Worm (Caenorhabditis elegans) whole organism, L3 larva: Measurements from ENCODE around the gene ifo-1.

Experiments
- R02D3.7 ChIP-seq: fragments of 150-350 bp; optimal IDR thresholded peaks from 2 replicates; lab custom pipeline; 2014; ENCODE audit warnings: missing biosample characterization, missing genetic modification characterization
- ZK546.5 ChIP-seq: sonication (generic microtip); optimal IDR thresholded peaks from 2 replicates; lab custom pipeline; 2017; ENCODE audit warnings: missing biosample characterization, missing genetic modification characterization
- aly-2 ChIP-seq: fragments of 150-350 bp; optimal IDR thresholded peaks from 2 replicates; lab custom pipeline; 2014; ENCODE audit warnings: missing biosample characterization, missing genetic modification characterization
- ama-1 ChIP-seq: fragments of 150-350 bp; optimal IDR thresholded peaks from 2 replicates; lab custom pipeline; 2018
- ceh-16 ChIP-seq: sonication (generic microtip); optimal IDR thresholded peaks from 2 replicates; lab custom pipeline; 2017; ENCODE audit warnings: missing biosample characterization, missing genetic modification characterization
- ceh-28 ChIP-seq: fragments of 150-350 bp; optimal IDR thresholded peaks from 2 replicates; lab custom pipeline; 2014; ENCODE audit warnings: missing biosample characterization, missing genetic modification reagents, missing genetic modification characterization
- ceh-82 ChIP-seq: fragments of 150-350 bp; optimal IDR thresholded peaks from 2 replicates; lab custom pipeline; 2014; ENCODE audit warnings: missing biosample characterization, missing genetic modification characterization
- ceh-9 ChIP-seq: sonication (generic microtip); optimal IDR thresholded peaks from 2 replicates; lab custom pipeline; 2018; ENCODE audit warnings: missing biosample characterization, missing genetic modification characterization
- daf-12 ChIP-seq: fragments of 150-350 bp; optimal IDR thresholded peaks from 2 replicates; lab custom pipeline; 2014; ENCODE audit warnings: missing biosample characterization, missing genetic modification reagents, missing genetic modification characterization
- egl-27 ChIP-seq: sonication (generic microtip); optimal IDR thresholded peaks from 4 replicates; lab custom pipeline; 2017; ENCODE audit warnings: missing biosample characterization, missing genetic modification reagents, missing genetic modification characterization
- egl-5 ChIP-seq: fragments of 150-350 bp; optimal IDR thresholded peaks from 2 replicates; lab custom pipeline; 2017; ENCODE audit warnings: missing biosample characterization, missing genetic modification reagents, missing genetic modification characterization, inconsistent platforms
- elt-1 ChIP-seq: fragments of 150-350 bp; optimal IDR thresholded peaks from 2 replicates; lab custom pipeline; 2014; ENCODE audit warnings: missing biosample characterization, missing genetic modification characterization
- elt-2 ChIP-seq: sonication (generic microtip); optimal IDR thresholded peaks from 2 replicates; lab custom pipeline; 2016; ENCODE audit warnings: missing genetic modification reagents, mild to moderate bottlenecking, missing genetic modification characterization, missing compliant biosample characterization
- elt-3 ChIP-seq, 3 experiments: fragments of 150-350 bp in 1 of 3; sonication (generic microtip) in 2 of 3; optimal IDR thresholded peaks; 2 replicates in 2 of 3; 4 replicates in 1 of 3; lab custom pipeline; 2014 to 2017; ENCODE audit warnings: missing biosample characterization in 3 of 3, missing genetic modification characterization in 3 of 3
- eor-1 ChIP-seq, 2 experiments: fragments of 150-350 bp; optimal IDR thresholded peaks; 2 replicates each; lab custom pipeline; 2014 to 2018; ENCODE audit warnings: missing biosample characterization in 2 of 2, missing genetic modification characterization in 2 of 2
- fkh-10 ChIP-seq: sonication (generic microtip); optimal IDR thresholded peaks from 2 replicates; lab custom pipeline; 2017; ENCODE audit warnings: missing biosample characterization, missing genetic modification reagents, missing genetic modification characterization
- fkh-2 ChIP-seq: fragments of 150-350 bp; optimal IDR thresholded peaks from 2 replicates; lab custom pipeline; 2014; ENCODE audit warnings: missing biosample characterization, missing genetic modification reagents, missing genetic modification characterization
- fos-1 ChIP-seq: fragments of 150-350 bp; optimal IDR thresholded peaks from 2 replicates; lab custom pipeline; 2014; ENCODE audit warnings: missing biosample characterization, missing genetic modification characterization
- hmg-11 ChIP-seq: sonication (generic microtip); optimal IDR thresholded peaks from 2 replicates; lab custom pipeline; 2016; ENCODE audit warnings: missing genetic modification characterization, missing compliant biosample characterization
- jun-1 ChIP-seq: fragments of 150-350 bp; optimal IDR thresholded peaks from 2 replicates; lab custom pipeline; 2014; ENCODE audit warnings: missing biosample characterization, missing genetic modification reagents, missing genetic modification characterization
- lin-15B ChIP-seq: fragments of 150-350 bp; optimal IDR thresholded peaks from 2 replicates; lab custom pipeline; 2014; ENCODE audit warnings: missing biosample characterization, missing genetic modification characterization
- lin-39 ChIP-seq: fragments of 150-350 bp; optimal IDR thresholded peaks from 2 replicates; lab custom pipeline; 2018; ENCODE audit warnings: missing biosample characterization, missing genetic modification reagents, missing genetic modification characterization
- lsy-12 ChIP-seq: sonication (generic microtip); optimal IDR thresholded peaks from 2 replicates; lab custom pipeline; 2016; ENCODE audit warnings: mild to moderate bottlenecking, missing genetic modification characterization, missing compliant biosample characterization
- mdl-1 ChIP-seq: fragments of 150-350 bp; optimal IDR thresholded peaks from 2 replicates; lab custom pipeline; 2014; ENCODE audit warnings: missing biosample characterization, missing genetic modification characterization
- mml-1 ChIP-seq: fragments of 150-350 bp; sonication (generic microtip); optimal IDR thresholded peaks from 3 replicates; lab custom pipeline; 2014; ENCODE audit warnings: missing biosample characterization, missing genetic modification characterization
- nfya-1 ChIP-seq: sonication (generic microtip); optimal IDR thresholded peaks from 2 replicates; lab custom pipeline; 2017; ENCODE audit warnings: missing genetic modification characterization, mild to moderate bottlenecking, missing compliant biosample characterization, antibody characterized with exemption, moderate library complexity; ENCODE audit not compliant: insufficient read depth
- nhr-11 ChIP-seq: fragments of 150-350 bp; optimal IDR thresholded peaks from 2 replicates; lab custom pipeline; 2014; ENCODE audit warnings: missing biosample characterization, missing genetic modification characterization
- nhr-12 ChIP-seq: fragments of 150-350 bp; optimal IDR thresholded peaks from 2 replicates; lab custom pipeline; 2014; ENCODE audit warnings: missing biosample characterization, missing genetic modification characterization
- nhr-23 ChIP-seq: fragments of 150-350 bp; optimal IDR thresholded peaks from 2 replicates; lab custom pipeline; 2014; ENCODE audit warnings: missing biosample characterization, missing genetic modification reagents, missing genetic modification characterization
- nhr-237 ChIP-seq: fragments of 150-350 bp; optimal IDR thresholded peaks from 2 replicates; lab custom pipeline; 2014; ENCODE audit warnings: missing biosample characterization, missing genetic modification characterization
- nhr-25 ChIP-seq: sonication (generic microtip); optimal IDR thresholded peaks from 2 replicates; lab custom pipeline; 2017; ENCODE audit warnings: missing biosample characterization, missing genetic modification characterization
- nhr-28 ChIP-seq: fragments of 150-350 bp; optimal IDR thresholded peaks from 2 replicates; lab custom pipeline; 2014; ENCODE audit warnings: missing biosample characterization, missing genetic modification characterization
- nhr-43 ChIP-seq: sonication (generic microtip); optimal IDR thresholded peaks from 2 replicates; lab custom pipeline; 2016; ENCODE audit warnings: mild to moderate bottlenecking, missing genetic modification characterization, missing compliant biosample characterization; ENCODE audit not compliant: poor library complexity, severe bottlenecking
- nhr-67 ChIP-seq: fragments of 150-350 bp; optimal IDR thresholded peaks from 2 replicates; lab custom pipeline; 2014; ENCODE audit warnings: missing biosample characterization, missing genetic modification characterization
- nhr-76 ChIP-seq: fragments of 150-350 bp; sonication (generic microtip); optimal IDR thresholded peaks from 5 replicates; lab custom pipeline; 2014; ENCODE audit warnings: missing biosample characterization, missing genetic modification characterization
- nhr-77 ChIP-seq: fragments of 150-350 bp; optimal IDR thresholded peaks from 2 replicates; lab custom pipeline; 2014; ENCODE audit warnings: missing biosample characterization, missing genetic modification characterization
- pha-4 ChIP-seq: fragments of 150-350 bp; optimal IDR thresholded peaks from 2 replicates; lab custom pipeline; 2014; ENCODE audit warnings: missing biosample characterization, missing genetic modification reagents, missing genetic modification characterization
- pqm-1 ChIP-seq: fragments of 150-350 bp; optimal IDR thresholded peaks from 2 replicates; lab custom pipeline; 2017; ENCODE audit warnings: missing biosample characterization, missing genetic modification characterization, inconsistent platforms
- sea-2 ChIP-seq: fragments of 150-350 bp; sonication (generic microtip); optimal IDR thresholded peaks from 4 replicates; lab custom pipeline; 2014; ENCODE audit warnings: missing biosample characterization, missing genetic modification reagents, missing genetic modification characterization
- skn-1 ChIP-seq: fragments of 150-350 bp; optimal IDR thresholded peaks from 2 replicates; lab custom pipeline; 2014; ENCODE audit warnings: missing biosample characterization, missing genetic modification characterization
- snpc-4 ChIP-seq: fragments of 150-350 bp; optimal IDR thresholded peaks from 2 replicates; lab custom pipeline; 2014; ENCODE audit warnings: missing biosample characterization, missing genetic modification characterization
- tbx-2 ChIP-seq: sonication (generic microtip); optimal IDR thresholded peaks from 2 replicates; lab custom pipeline; 2016; ENCODE audit warnings: mild to moderate bottlenecking, missing genetic modification characterization, missing compliant biosample characterization
- unc-39 ChIP-seq: sonication (generic microtip); optimal IDR thresholded peaks from 4 replicates; lab custom pipeline; 2017; ENCODE audit warnings: missing biosample characterization, missing genetic modification characterization
- unc-62 ChIP-seq: fragments of 150-350 bp; sonication (generic microtip); optimal IDR thresholded peaks from 4 replicates; lab custom pipeline; 2014; ENCODE audit warnings: missing biosample characterization, missing genetic modification reagents, missing genetic modification characterization
- zag-1 ChIP-seq: fragments of 150-350 bp; optimal IDR thresholded peaks from 2 replicates; lab custom pipeline; 2014; ENCODE audit warnings: missing biosample characterization, missing genetic modification characterization
- ztf-11 ChIP-seq: fragments of 150-350 bp; optimal IDR thresholded peaks from 2 replicates; lab custom pipeline; 2014; ENCODE audit warnings: missing biosample characterization, missing genetic modification characterization
- ztf-4 ChIP-seq: fragments of 150-350 bp; optimal IDR thresholded peaks from 2 replicates; lab custom pipeline; 2014; ENCODE audit warnings: missing biosample characterization, missing genetic modification characterization

ifo-1 gene

ce11 chrIV:7320688-7321087, 5.8 kb downstream of the ifo-1 start:
- TF ChIP-seq ceh-9 (no peak), pha-4 (tag; lab: Kevin White, UChicago) (no peak), ama-1 (lab: Kevin White, UChicago) (no peak), nhr-67 (tag; lab: Kevin White, UChicago) (no peak), mdl-1 (tag; lab: Kevin White, UChicago) (no peak), fos-1 (tag; lab: Kevin White, UChicago) (no peak), jun-1 (tag; lab: Kevin White, UChicago) (no peak), egl-5 (tag; lab: Kevin White, UChicago) (no peak)

DNA sequence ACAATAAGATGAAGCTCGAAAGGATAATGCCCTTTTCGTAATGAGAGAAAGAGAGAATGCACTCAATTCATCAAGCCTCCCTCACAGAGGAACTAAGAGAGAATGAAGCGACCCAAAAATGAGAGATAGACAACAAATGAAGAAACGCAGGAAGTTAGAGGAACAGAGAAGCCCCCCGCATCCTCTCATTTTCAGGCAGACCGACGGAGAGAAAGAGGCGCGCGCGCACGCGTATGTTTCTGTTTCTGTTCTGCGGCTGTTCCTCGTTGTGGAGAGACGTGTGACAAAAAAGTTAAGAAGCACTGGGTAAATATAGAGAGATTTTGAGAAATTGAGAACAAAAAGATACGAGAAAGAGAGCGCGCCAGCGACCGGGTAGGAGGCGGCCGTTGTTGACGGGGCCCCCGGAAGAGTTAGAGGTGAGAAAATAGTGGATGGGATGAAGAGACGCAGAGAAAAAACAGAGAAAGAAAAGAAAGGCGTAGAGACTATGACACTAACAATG, 6.5 kb downstream of the ifo-1 start:
- TF ChIP-seq fkh-10 (GFP tag; lab: Kevin White, UChicago), result peak; percentile 51
- TF ChIP-seq nhr-43 (tag; lab: Kevin White, UChicago), result peak; percentile 37
- TF ChIP-seq nhr-76 (tag; lab: Kevin White, UChicago), result no peak
- no peak for TF ChIP-seq elt-3 (tag; optimal IDR thresholded peaks at IDR 0.05; lab: Kevin White, UChicago)
- TF ChIP-seq pqm-1 (tag; lab: Kevin White, UChicago), result peak; percentile 51
- TF ChIP-seq R02D3.7 (tag; lab: Kevin White, UChicago), result peak; percentile 43
- TF ChIP-seq nhr-12, result no peak
- peak; percentile 79 for TF ChIP-seq mdl-1 (tag; lab: Kevin White, UChicago)
- TF ChIP-seq egl-5 (tag; lab: Kevin White, UChicago), result peak; percentile 47
- TF ChIP-seq elt-1 (tag; lab: Kevin White, UChicago), result no peak
- TF ChIP-seq ceh-16, result no peak
- TF ChIP-seq ceh-9, result no peak
- TF ChIP-seq eor-1 (tag; optimal IDR thresholded peaks at IDR 0.05; lab: Kevin White, UChicago), result no peak
- TF ChIP-seq ceh-82 (tag; lab: Kevin White, UChicago), result peak; percentile 51
- peak; percentile 90 for TF ChIP-seq nhr-23
- no peak for TF ChIP-seq nhr-237 (tag; lab: Kevin White, UChicago)
- peak; percentile 96 for TF ChIP-seq hmg-11
- TF ChIP-seq ztf-4, result no peak
- peak; percentile 34 for TF ChIP-seq unc-62
- TF ChIP-seq snpc-4 (tag; lab: Kevin White, UChicago), result no peak
- peak; percentile 84 for TF ChIP-seq pha-4 (tag; lab: Kevin White, UChicago)
- TF ChIP-seq unc-39 (tag; lab: Kevin White, UChicago), result no peak
- TF ChIP-seq nhr-67 (tag; lab: Kevin White, UChicago), result no peak
- no peak for TF ChIP-seq ztf-11
- TF ChIP-seq skn-1 (tag; lab: Kevin White, UChicago), result peak; percentile 21
- TF ChIP-seq jun-1 (tag; lab: Kevin White, UChicago), result peak; percentile 62
- TF ChIP-seq fkh-2 (tag; lab: Kevin White, UChicago), result no peak
- peak; percentile 50 for TF ChIP-seq lin-15B (tag; lab: Kevin White, UChicago)
- no peak for TF ChIP-seq fos-1 (tag; lab: Kevin White, UChicago)
- peak; percentile 8 for TF ChIP-seq nhr-25 (tag; lab: Kevin White, UChicago)
- TF ChIP-seq egl-27 (tag; lab: Kevin White, UChicago), result peak; percentile 10
- peak; percentile 73 for TF ChIP-seq ceh-28 (tag; lab: Kevin White, UChicago)
- no peak for TF ChIP-seq ama-1 (lab: Kevin White, UChicago)
- no peak for TF ChIP-seq daf-12 (tag; lab: Kevin White, UChicago)
- peak; percentile 90 for TF ChIP-seq lin-39 (tag; lab: Kevin White, UChicago)
- TF ChIP-seq nhr-77 (tag; lab: Kevin White, UChicago), result no peak
- TF ChIP-seq elt-2 (tag; lab: Kevin White, UChicago), result peak; percentile 69
- TF ChIP-seq nfya-1 (tag; lab: Kevin White, UChicago), result peak; percentile 90
- TF ChIP-seq ZK546.5 (tag; lab: Kevin White, UChicago), result no peak
- TF ChIP-seq sea-2, result no peak
- TF ChIP-seq aly-2 (tag; lab: Kevin White, UChicago), result no peak
- TF ChIP-seq tbx-2 (tag; lab: Kevin White, UChicago), result peak; percentile 80
- no peak for TF ChIP-seq mml-1
- no peak for TF ChIP-seq nhr-11 (tag; lab: Kevin White, UChicago)
- no peak for TF ChIP-seq nhr-28 (tag; lab: Kevin White, UChicago)
- TF ChIP-seq lsy-12 (tag; lab: Kevin White, UChicago), result peak; percentile 75
- peak; percentile 55 for TF ChIP-seq zag-1
